Fruit fly (Drosophila melanogaster) whole organism: ENCODE measurements around the gene Cpr66Cb.

Experiments used
- CG8478 ChIP-seq: fragments of >200 bp; optimal IDR thresholded peaks from 2 replicates; lab custom pipeline; 2018; ENCODE audit warnings: inconsistent platforms
- EcR ChIP-seq, 2 experiments: fragments of >200 bp; optimal IDR thresholded peaks; 2 replicates each; lab custom pipeline; 2017; ENCODE audit warnings: missing biosample characterization in 2 of 2, missing genetic modification characterization in 2 of 2, missing genetic modification reagents in 2 of 2
- pan ChIP-seq: fragments of >200 bp; optimal IDR thresholded peaks from 2 replicates; lab custom pipeline; 2017
- psq ChIP-seq: fragments of >200 bp; optimal IDR thresholded peaks from 2 replicates; lab custom pipeline; 2017
- usp ChIP-seq: fragments of >200 bp; optimal IDR thresholded peaks from 2 replicates; lab custom pipeline; 2017; ENCODE audit warnings: missing biosample characterization, missing genetic modification characterization, mixed read lengths

DNA sequence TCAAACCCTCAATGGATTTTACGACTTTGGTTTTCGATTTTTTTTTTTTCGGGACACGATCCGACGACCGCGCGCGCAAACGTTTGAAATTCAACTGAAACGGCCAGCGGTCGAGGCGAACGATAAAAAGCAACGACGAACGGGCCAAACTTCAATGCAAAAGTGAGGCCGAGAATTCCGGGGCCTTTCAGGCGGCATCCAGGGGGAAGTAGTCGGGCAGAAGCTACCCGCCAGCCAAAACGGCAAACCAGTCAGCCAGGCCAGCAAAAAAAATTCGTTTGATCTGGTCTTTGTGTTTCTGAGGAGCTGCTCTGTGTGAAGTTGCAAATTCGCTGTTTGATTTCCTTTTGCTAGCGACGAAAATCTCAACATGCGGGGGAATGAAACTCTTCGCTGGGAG is 41.2 kb upstream of the Cpr66Cb start, which contains the start of gene CG7201:
- no peak for TF ChIP-seq CG8478 (lab: Kevin White, UChicago)
- no peak for TF ChIP-seq pan
- no peak for TF ChIP-seq usp (GFP tag; lab: Kevin White, UChicago)
- TF ChIP-seq psq (lab: Kevin White, UChicago), result no peak
- no peak for TF ChIP-seq EcR (GFP tag; optimal IDR thresholded peaks at IDR 0.05; lab: Kevin White, UChicago)
